Worm (Caenorhabditis elegans) whole organism, L1 larva: ENCODE results near the gene C52G5.2.

ENCODE experiments used
- C04F5.9 ChIP-seq: sonication (generic microtip); optimal IDR thresholded peaks from 2 replicates; lab custom pipeline; 2016; ENCODE audit warnings: missing genetic modification characterization, missing compliant biosample characterization
- C16A3.4 ChIP-seq: fragments of 150-350 bp; optimal IDR thresholded peaks from 2 replicates; lab custom pipeline; 2014; ENCODE audit warnings: missing biosample characterization, missing genetic modification characterization
- C34B4.2 ChIP-seq: sonication (generic microtip); optimal IDR thresholded peaks from 2 replicates; lab custom pipeline; 2017; ENCODE audit warnings: mild to moderate bottlenecking, missing genetic modification characterization, missing compliant biosample characterization
- F16B12.6 ChIP-seq: fragments of 150-350 bp; optimal IDR thresholded peaks from 2 replicates; lab custom pipeline; 2014; ENCODE audit warnings: missing biosample characterization, missing genetic modification characterization
- Y116A8C.19 ChIP-seq: sonication (generic microtip); optimal IDR thresholded peaks from 2 replicates; lab custom pipeline; 2016; ENCODE audit warnings: missing compliant biosample characterization, missing genetic modification characterization, borderline replicate concordance
- aha-1 ChIP-seq: fragments of 150-350 bp; optimal IDR thresholded peaks from 2 replicates; lab custom pipeline; 2014; ENCODE audit warnings: missing biosample characterization, missing genetic modification characterization
- alr-1 ChIP-seq: fragments of 200-800 bp; sonication (Bioruptor generic); optimal IDR thresholded peaks from 2 replicates; lab custom pipeline; 2018; ENCODE audit warnings: borderline replicate concordance, mild to moderate bottlenecking, missing genetic modification characterization, missing compliant biosample characterization
- aly-2 ChIP-seq: fragments of 150-350 bp; optimal IDR thresholded peaks from 2 replicates; lab custom pipeline; 2014; ENCODE audit warnings: missing biosample characterization, missing genetic modification characterization
- ama-1 ChIP-seq: fragments of 150-350 bp; optimal IDR thresholded peaks from 2 replicates; lab custom pipeline; 2014
- ceh-82 ChIP-seq, 3 experiments: fragments of 150-350 bp in 1 of 3; sonication (generic microtip) in 2 of 3; optimal IDR thresholded peaks; 2 replicates each; lab custom pipeline; 2014 to 2017; ENCODE audit warnings: missing biosample characterization in 3 of 3, missing genetic modification characterization in 3 of 3
- ceh-88 ChIP-seq: fragments of 200-800 bp; sonication (Bioruptor generic); IDR thresholded peaks from 2 replicates; pipeline ENCODE4 v1.3.6; 2022; ENCODE audit warnings: missing genetic modification characterization, missing compliant biosample characterization
- dpl-1 ChIP-seq, 3 experiments: fragments of 150-350 bp in 2 of 3; sonication (generic microtip) in 1 of 3; optimal IDR thresholded peaks; 2 replicates each; lab custom pipeline; 2014 to 2017; ENCODE audit warnings: missing biosample characterization in 3 of 3, missing genetic modification characterization in 3 of 3, missing genetic modification reagents in 3 of 3
- dsc-1 ChIP-seq: sonication (generic microtip); optimal IDR thresholded peaks from 2 replicates; lab custom pipeline; 2016; ENCODE audit warnings: mild to moderate bottlenecking, missing genetic modification characterization, missing compliant biosample characterization
- efl-1 ChIP-seq, 4 experiments: fragments of 150-350 bp; optimal IDR thresholded peaks in 3 of 4; peaks in 1 of 4; 1 replicate in 1 of 4; 2 replicates in 3 of 4; lab custom pipeline; 2014; ENCODE audit warnings: missing biosample characterization in 2 of 4, missing genetic modification characterization in 2 of 4, missing genetic modification reagents in 2 of 4
- efl-3 ChIP-seq: fragments of 200-800 bp; sonication (Bioruptor generic); optimal IDR thresholded peaks from 2 replicates; lab custom pipeline; 2018; ENCODE audit warnings: mild to moderate bottlenecking, missing genetic modification characterization, missing compliant biosample characterization
- egl-13 ChIP-seq: sonication (generic microtip); optimal IDR thresholded peaks from 2 replicates; lab custom pipeline; 2016; ENCODE audit warnings: missing genotype, missing genetic modification reagents, missing genetic modification characterization, missing compliant biosample characterization
- egl-27 ChIP-seq, 2 experiments: fragments of 150-350 bp in 1 of 2; sonication (generic microtip); optimal IDR thresholded peaks; 3 replicates each; lab custom pipeline; 2017 to 2018; ENCODE audit warnings: missing biosample characterization in 2 of 2, missing genetic modification characterization in 2 of 2, missing genetic modification reagents in 2 of 2
- elt-3 ChIP-seq, 6 experiments: fragments of 150-350 bp in 1 of 6; sonication (generic microtip); optimal IDR thresholded peaks; 2 replicates each; lab custom pipeline; 2017 to 2018; ENCODE audit warnings: missing biosample characterization in 6 of 6, missing genetic modification characterization in 6 of 6, inconsistent platforms in 1 of 6
- ets-5 ChIP-seq: fragments of 200-800 bp; sonication (Bioruptor generic); IDR thresholded peaks from 2 replicates; pipeline ENCODE4 v1.3.6; 2022; ENCODE audit warnings: missing genetic modification characterization, missing compliant biosample characterization
- fkh-4 ChIP-seq: sonication (generic microtip); optimal IDR thresholded peaks from 2 replicates; lab custom pipeline; 2016; ENCODE audit warnings: missing compliant biosample characterization, missing genetic modification characterization, borderline replicate concordance
- fkh-8 ChIP-seq: sonication (generic microtip); optimal IDR thresholded peaks from 2 replicates; lab custom pipeline; 2016; ENCODE audit warnings: mild to moderate bottlenecking, missing genetic modification characterization, missing compliant biosample characterization
- fos-1 ChIP-seq: fragments of 150-350 bp; optimal IDR thresholded peaks from 2 replicates; lab custom pipeline; 2014; ENCODE audit warnings: missing biosample characterization, missing genetic modification characterization
- grh-1 ChIP-seq: fragments of 200-800 bp; sonication (Bioruptor generic); IDR thresholded peaks from 2 replicates; pipeline ENCODE4 v1.3.6; 2022; ENCODE audit warnings: missing genetic modification reagents, missing genetic modification characterization, missing compliant biosample characterization
- hlh-4 ChIP-seq: sonication (generic microtip); optimal IDR thresholded peaks from 2 replicates; lab custom pipeline; 2016; ENCODE audit warnings: mild to moderate bottlenecking, missing genetic modification characterization, missing compliant biosample characterization
- hpl-2 ChIP-seq: fragments of 150-350 bp; optimal IDR thresholded peaks from 2 replicates; lab custom pipeline; 2014; ENCODE audit warnings: missing biosample characterization, missing genetic modification reagents, missing genetic modification characterization
- irx-1 ChIP-seq: sonication (generic microtip); optimal IDR thresholded peaks from 2 replicates; lab custom pipeline; 2016; ENCODE audit warnings: missing genetic modification characterization, missing compliant biosample characterization
- isw-1 ChIP-seq: fragments of 200-800 bp; sonication (Bioruptor generic); IDR thresholded peaks from 2 replicates; pipeline ENCODE4 v1.3.6; 2022; ENCODE audit warnings: missing genetic modification characterization, missing compliant biosample characterization
- jun-1 ChIP-seq: fragments of 150-350 bp; optimal IDR thresholded peaks from 2 replicates; lab custom pipeline; 2014; ENCODE audit warnings: missing biosample characterization, missing genetic modification reagents, missing genetic modification characterization
- lin-35 ChIP-seq, 2 experiments: fragments of 150-350 bp; optimal IDR thresholded peaks; 2 replicates each; lab custom pipeline; 2014; ENCODE audit warnings: missing biosample characterization in 2 of 2, missing genetic modification characterization in 2 of 2, missing genetic modification reagents in 2 of 2
- lin-39 ChIP-seq: fragments of 150-350 bp; optimal IDR thresholded peaks from 2 replicates; lab custom pipeline; 2014; ENCODE audit warnings: missing biosample characterization, missing genetic modification reagents, missing genetic modification characterization
- lir-3 ChIP-seq: sonication (generic microtip); optimal IDR thresholded peaks from 2 replicates; lab custom pipeline; 2016; ENCODE audit warnings: mild to moderate bottlenecking, missing genetic modification characterization, moderate library complexity, missing compliant biosample characterization; ENCODE audit not compliant: poor library complexity
- mdl-1 ChIP-seq, 2 experiments: fragments of 150-350 bp; optimal IDR thresholded peaks; 2 replicates each; lab custom pipeline; 2014 to 2017; ENCODE audit warnings: missing biosample characterization in 2 of 2, missing genetic modification characterization in 2 of 2, inconsistent platforms in 1 of 2
- mep-1 ChIP-seq: fragments of 150-350 bp; optimal IDR thresholded peaks from 2 replicates; lab custom pipeline; 2014; ENCODE audit warnings: missing biosample characterization, missing genetic modification characterization
- nhr-11 ChIP-seq: fragments of 150-350 bp; optimal IDR thresholded peaks from 2 replicates; lab custom pipeline; 2014; ENCODE audit warnings: missing biosample characterization, missing genetic modification characterization
- nhr-12 ChIP-seq: sonication (generic microtip); optimal IDR thresholded peaks from 2 replicates; lab custom pipeline; 2017; ENCODE audit warnings: missing biosample characterization, missing genetic modification characterization
- nhr-20 ChIP-seq: sonication (generic microtip); optimal IDR thresholded peaks from 2 replicates; lab custom pipeline; 2016; ENCODE audit warnings: mild to moderate bottlenecking, missing genetic modification characterization, missing compliant biosample characterization
- nhr-28 ChIP-seq: fragments of 150-350 bp; optimal IDR thresholded peaks from 2 replicates; lab custom pipeline; 2014; ENCODE audit warnings: missing biosample characterization, missing genetic modification characterization
- nhr-47 ChIP-seq: sonication (generic microtip); optimal IDR thresholded peaks from 2 replicates; lab custom pipeline; 2016; ENCODE audit warnings: mild to moderate bottlenecking, missing genetic modification characterization, moderate library complexity, missing compliant biosample characterization
- nhr-76 ChIP-seq: sonication (generic microtip); optimal IDR thresholded peaks from 2 replicates; lab custom pipeline; 2017; ENCODE audit warnings: missing biosample characterization, missing genetic modification characterization
- nhr-77 ChIP-seq: fragments of 150-350 bp; optimal IDR thresholded peaks from 2 replicates; lab custom pipeline; 2014; ENCODE audit warnings: missing biosample characterization, missing genetic modification characterization
- nhr-84 ChIP-seq: sonication (generic microtip); optimal IDR thresholded peaks from 2 replicates; lab custom pipeline; 2017; ENCODE audit warnings: missing biosample characterization, missing genetic modification characterization
- nhr-85 ChIP-seq: sonication (generic microtip); peaks from one replicate; lab custom pipeline; 2016; ENCODE audit warnings: missing genetic modification characterization, inconsistent platforms, missing compliant biosample characterization
- pag-3 ChIP-seq: sonication (generic microtip); optimal IDR thresholded peaks from 2 replicates; lab custom pipeline; 2017; ENCODE audit warnings: missing genetic modification characterization, mild to moderate bottlenecking, missing compliant biosample characterization, antibody characterized with exemption, borderline replicate concordance; ENCODE audit not compliant: insufficient read depth
- pax-3 ChIP-seq: fragments of 200-800 bp; sonication (Bioruptor generic); optimal IDR thresholded peaks from 2 replicates; lab custom pipeline; 2018; ENCODE audit warnings: mild to moderate bottlenecking, missing genetic modification characterization, moderate library complexity, missing compliant biosample characterization
- snu-23 ChIP-seq: sonication (generic microtip); optimal IDR thresholded peaks from 2 replicates; lab custom pipeline; 2016; ENCODE audit warnings: missing genetic modification characterization, missing compliant biosample characterization
- sptf-1 ChIP-seq: fragments of 150-350 bp; optimal IDR thresholded peaks from 2 replicates; lab custom pipeline; 2014; ENCODE audit warnings: missing biosample characterization, missing genetic modification characterization
- unc-62 ChIP-seq: fragments of 150-350 bp; optimal IDR thresholded peaks from 2 replicates; lab custom pipeline; 2014; ENCODE audit warnings: missing biosample characterization, missing genetic modification reagents, missing genetic modification characterization
- unc-86 ChIP-seq: sonication (generic microtip); optimal IDR thresholded peaks from 2 replicates; lab custom pipeline; 2016; ENCODE audit warnings: missing genetic modification characterization, missing compliant biosample characterization
- unc-98 ChIP-seq: fragments of 200-800 bp; sonication (Bioruptor generic); IDR thresholded peaks from 2 replicates; pipeline ENCODE4 v1.3.6; 2022; ENCODE audit warnings: missing genetic modification characterization, missing compliant biosample characterization
- vab-15 ChIP-seq: sonication (generic microtip); optimal IDR thresholded peaks from 2 replicates; lab custom pipeline; 2017; ENCODE audit warnings: missing genotype, mild to moderate bottlenecking, missing genetic modification characterization, missing compliant biosample characterization
- ztf-11 ChIP-seq, 2 experiments: sonication (generic microtip); optimal IDR thresholded peaks; 2 replicates each; lab custom pipeline; 2016 to 2017; ENCODE audit warnings: missing genetic modification characterization in 2 of 2, missing biosample characterization in 1 of 2, missing compliant biosample characterization in 1 of 2

Gene C52G5.2

DNA sequence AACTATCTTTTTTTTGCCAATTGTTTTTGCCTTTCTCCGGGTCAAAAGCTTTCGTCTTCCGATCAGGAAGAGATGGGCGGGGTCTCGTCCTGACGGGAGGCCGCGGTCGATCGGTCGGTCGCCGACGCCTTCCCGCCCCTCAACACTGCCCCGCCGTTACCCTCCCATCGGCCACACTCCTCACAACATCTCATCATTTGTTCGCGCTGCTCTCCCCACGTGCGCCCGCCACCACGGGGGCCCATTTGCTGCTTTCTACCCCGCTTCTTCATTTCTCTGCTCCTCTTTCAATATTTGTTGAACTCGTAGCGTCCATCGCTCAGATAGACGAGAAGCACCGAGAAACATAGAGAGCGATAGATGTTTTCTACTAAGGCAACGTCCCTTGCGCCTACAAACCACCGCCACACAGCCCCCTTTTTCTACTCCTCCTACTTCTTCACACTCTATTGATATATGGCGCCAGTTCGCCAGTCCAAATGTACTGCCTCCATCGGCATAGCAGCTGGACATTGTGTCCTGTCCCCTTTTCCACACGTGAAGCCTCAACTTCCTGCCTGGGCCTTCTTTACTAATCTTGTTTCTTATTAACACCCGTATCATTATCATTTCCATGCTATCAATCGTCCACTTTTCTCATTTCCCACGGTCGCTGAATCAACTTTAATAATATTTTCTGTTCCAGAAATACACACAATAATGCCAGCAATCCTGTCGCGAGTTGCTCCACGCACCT is 33.9 kb downstream of the C52G5.2 start, which contains the start of gene bcat-1:
bcat-1 (plus strand) TSS at position 686 of the 736 bp plus-strand sequence.
- TF ChIP-seq grh-1 (GFP tag; lab: Robert Waterston, UW) (no peak), elt-3 (tag; optimal IDR thresholded peaks at IDR 0.05; lab: Kevin White, UChicago) (no peak), vab-15 (tag; lab: Kevin White, UChicago) (no peak), nhr-76 (tag; lab: Kevin White, UChicago) (no peak), efl-3 (GFP tag; lab: Kevin White, UChicago) (no peak), aha-1 (no peak), unc-62 (GFP tag; lab: Kevin White, UChicago) (no peak), unc-98 (GFP tag; lab: Robert Waterston, UW) (no peak), C04F5.9 (no peak), ets-5 (GFP tag; lab: Robert Waterston, UW) (no peak), dsc-1 (tag; lab: Kevin White, UChicago) (peak; percentile 55), mdl-1 (tag; optimal IDR thresholded peaks at IDR 0.05; lab: Kevin White, UChicago) (peak; percentile 36 to 97), efl-1 (optimal IDR thresholded peaks at IDR 0.05; lab: Kevin White, UChicago) (peak; percentile 17 to 35), efl-1 (GFP tag; optimal IDR thresholded peaks at IDR 0.05 in 1 of 2; lab: Kevin White, UChicago) (no peak), nhr-77 (peak; percentile 46), nhr-20 (tag; lab: Kevin White, UChicago) (peak; percentile 71), nhr-84 (tag; lab: Kevin White, UChicago) (no peak), lin-35 (GFP tag; optimal IDR thresholded peaks at IDR 0.05; lab: Kevin White, UChicago) (peak in 1 of 2 experiments; percentile 21), egl-13 (tag; lab: Kevin White, UChicago) (peak; percentile 62), nhr-12 (tag; lab: Kevin White, UChicago) (no peak), C34B4.2 (no peak), ztf-11 (tag; optimal IDR thresholded peaks at IDR 0.05; lab: Kevin White, UChicago) (peak in 1 of 2 experiments; percentile 55), aly-2 (tag; lab: Kevin White, UChicago) (no peak), unc-86 (tag; lab: Kevin White, UChicago) (peak; percentile 58), dpl-1 (GFP tag; optimal IDR thresholded peaks at IDR 0.05; lab: Kevin White, UChicago) (no peak), mep-1 (tag; lab: Kevin White, UChicago) (peak; percentile 33), fkh-4 (tag; lab: Kevin White, UChicago) (no peak), fkh-8 (tag; lab: Kevin White, UChicago) (peak; percentile 89), nhr-11 (no peak), ceh-88 (GFP tag; lab: Robert Waterston, UW) (no peak; the same call in 1 of the 2 replicates), isw-1 (peak; percentile 14; the same call in 1 of the 2 replicates), hpl-2 (GFP tag; lab: Kevin White, UChicago) (no peak), hlh-4 (tag; lab: Kevin White, UChicago) (no peak), fos-1 (tag; lab: Kevin White, UChicago) (no peak), pag-3 (tag; lab: Kevin White, UChicago) (no peak), F16B12.6 (no peak), irx-1 (tag; lab: Kevin White, UChicago) (peak; percentile 33), lin-39 (tag; lab: Kevin White, UChicago) (no peak), alr-1 (tag; lab: Kevin White, UChicago) (no peak), C16A3.4 (tag; lab: Kevin White, UChicago) (no peak), nhr-28 (tag; lab: Kevin White, UChicago) (no peak), snu-23 (GFP tag; lab: Kevin White, UChicago) (peak; percentile 68), ama-1 (lab: Kevin White, UChicago) (peak; percentile 0), egl-27 (tag; optimal IDR thresholded peaks at IDR 0.05; lab: Kevin White, UChicago) (no peak), ceh-82 (tag; optimal IDR thresholded peaks at IDR 0.05; lab: Kevin White, UChicago) (peak; percentile 9 to 62 (median 61)), sptf-1 (tag; lab: Kevin White, UChicago) (no peak), jun-1 (peak; percentile 56), pax-3 (tag; lab: Kevin White, UChicago) (peak; percentile 55), Y116A8C.19 (tag; lab: Kevin White, UChicago) (no peak), lir-3 (tag; lab: Kevin White, UChicago) (peak; percentile 54), nhr-85 (tag; lab: Kevin White, UChicago) (peak; percentile 31), nhr-47 (tag; lab: Kevin White, UChicago) (peak; percentile 77)
